Fruit fly (Drosophila melanogaster) S2 (cell line): ENCODE measurements around the gene scyl.

Experiments
- CG8478 ChIP-seq: fragments of >200 bp; optimal IDR thresholded peaks from 2 replicates; lab custom pipeline; 2018
- CTCF ChIP-seq, 2 experiments: fragments of >200 bp; optimal IDR thresholded peaks; 2 replicates each; lab custom pipeline; 2018

DNA sequence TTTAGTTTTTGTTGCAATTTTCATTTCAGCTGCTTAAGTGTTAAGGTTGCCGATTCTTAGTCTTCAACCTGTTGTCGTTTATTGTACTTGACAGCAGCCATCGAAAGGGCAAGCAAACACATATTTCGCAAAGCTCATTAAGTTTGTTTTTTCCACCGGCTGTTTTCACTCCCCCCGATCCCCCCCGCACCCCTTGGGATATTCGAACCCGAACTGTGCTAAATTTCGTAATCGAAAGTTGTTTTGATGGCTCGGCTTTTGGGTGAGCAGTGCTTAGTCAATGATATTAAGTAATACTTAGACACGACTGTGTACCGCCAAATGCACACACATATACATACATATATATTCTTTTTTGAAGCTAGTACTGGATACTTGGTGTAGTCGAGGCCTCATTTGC is 11.9 kb downstream of the scyl start:
- TF ChIP-seq CG8478 (lab: Kevin White, UChicago) (no peak), CTCF (optimal IDR thresholded peaks at IDR 0.05; lab: Kevin White, UChicago) (no peak)
